Worm (Caenorhabditis elegans) whole organism, midembryonic: ENCODE measurements around the gene mrp-2.

Source experiments
- T22C8.4 ChIP-seq: fragments of 200-800 bp; sonication (Bioruptor generic); IDR thresholded peaks from 2 replicates; pipeline ENCODE4 v1.3.6; 2022; ENCODE audit warnings: missing genetic modification characterization, missing compliant biosample characterization
- flt-1 ChIP-seq: fragments of 200-800 bp; sonication (Bioruptor generic); IDR thresholded peaks from 2 replicates; pipeline ENCODE4 v1.3.6; 2022; ENCODE audit warnings: missing genetic modification characterization, missing compliant biosample characterization
- klf-2 ChIP-seq: fragments of 200-800 bp; sonication (Bioruptor generic); conservative IDR thresholded peaks from 2 replicates; pipeline ENCODE4 v1.3.6; 2022; ENCODE audit warnings: missing genetic modification reagents, missing genetic modification characterization, missing compliant biosample characterization
- med-1 ChIP-seq: sonication (generic microtip); optimal IDR thresholded peaks from 2 replicates; lab custom pipeline; 2017; ENCODE audit warnings: missing genetic modification characterization, mild to moderate bottlenecking, missing compliant biosample characterization, antibody characterized with exemption, missing genetic modification reagents; ENCODE audit not compliant: insufficient read depth
- ref-1 ChIP-seq: fragments of 200-800 bp; sonication (Bioruptor generic); conservative IDR thresholded peaks from 2 replicates; pipeline ENCODE4 v1.3.6; 2022; ENCODE audit warnings: missing genetic modification reagents, missing genetic modification characterization, missing compliant biosample characterization
- tab-1 ChIP-seq: fragments of 200-800 bp; sonication (Bioruptor generic); IDR thresholded peaks from 2 replicates; pipeline ENCODE4 v1.3.6; 2022; ENCODE audit warnings: missing genetic modification characterization, missing compliant biosample characterization
- ztf-23 ChIP-seq: fragments of 200-800 bp; sonication (Bioruptor generic); IDR thresholded peaks from 2 replicates; pipeline ENCODE4 v1.3.6; 2022; ENCODE audit warnings: missing genetic modification reagents, missing genetic modification characterization, missing compliant biosample characterization

DNA sequence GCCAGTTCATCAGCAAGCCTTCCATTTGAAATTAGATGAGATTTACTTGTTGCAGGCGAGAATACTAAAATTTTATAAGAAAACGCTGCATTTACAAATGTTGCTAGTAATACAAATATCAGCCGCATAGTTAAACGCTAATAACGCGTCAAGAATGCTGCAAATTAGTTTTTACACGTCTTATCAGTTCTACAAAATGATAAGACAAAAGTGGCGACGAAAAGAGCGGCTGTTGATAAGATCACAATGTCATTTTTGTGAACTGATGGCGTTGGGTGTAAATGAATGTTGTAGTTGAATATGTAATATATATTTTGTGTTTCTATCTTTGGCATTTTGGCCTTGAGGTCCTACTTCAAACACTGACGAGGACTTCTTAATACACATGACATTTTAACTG, 42.5 kb downstream of the mrp-2 start, which contains the start of gene ugt-46:
- TF ChIP-seq med-1 (GFP tag; lab: Kevin White, UChicago) (no peak), klf-2 (GFP tag; lab: Robert Waterston, UW) (no peak), ztf-23 (GFP tag; lab: Robert Waterston, UW) (no peak), flt-1 (GFP tag; lab: Robert Waterston, UW) (no peak), ref-1 (GFP tag; lab: Robert Waterston, UW) (no peak), T22C8.4 (GFP tag; lab: Robert Waterston, UW) (no peak), tab-1 (GFP tag; lab: Robert Waterston, UW) (no peak)
